Worm (Caenorhabditis elegans) whole organism, mixed stage, embryonic: Measurements from ENCODE around the gene F11D11.4.

Source experiments
- ces-1 ChIP-seq: fragments of 150-350 bp; optimal IDR thresholded peaks from 2 replicates; lab custom pipeline; 2014; ENCODE audit warnings: missing biosample characterization, missing genetic modification reagents, missing genetic modification characterization
- nhr-12 ChIP-seq: fragments of 150-350 bp; optimal IDR thresholded peaks from 2 replicates; lab custom pipeline; 2014; ENCODE audit warnings: missing biosample characterization, missing genetic modification characterization
- snpc-4 ChIP-seq: fragments of 150-350 bp; optimal IDR thresholded peaks from 2 replicates; lab custom pipeline; 2014; ENCODE audit warnings: missing biosample characterization, missing genetic modification characterization
- sptf-1 ChIP-seq: sonication (generic microtip); optimal IDR thresholded peaks from 2 replicates; lab custom pipeline; 2017; ENCODE audit warnings: mild to moderate bottlenecking, missing genetic modification characterization, moderate library complexity, missing compliant biosample characterization
- unc-39 ChIP-seq: fragments of 150-350 bp; optimal IDR thresholded peaks from 2 replicates; lab custom pipeline; 2014; ENCODE audit warnings: missing biosample characterization, missing genetic modification characterization

ce11 chrV:18769902-18770301 lies 8.7 kb downstream of the F11D11.4 start:
- TF ChIP-seq snpc-4 (tag; lab: Kevin White, UChicago): no peak
- TF ChIP-seq unc-39 (tag; lab: Kevin White, UChicago): no peak
- no peak for TF ChIP-seq ces-1 (GFP tag; lab: Kevin White, UChicago)
- no peak for TF ChIP-seq nhr-12 (tag; lab: Kevin White, UChicago)
- TF ChIP-seq sptf-1 (tag; lab: Kevin White, UChicago): no peak
